Worm (Caenorhabditis elegans): ENCODE data around the gene pals-38.

pals-38 gene

DNA sequence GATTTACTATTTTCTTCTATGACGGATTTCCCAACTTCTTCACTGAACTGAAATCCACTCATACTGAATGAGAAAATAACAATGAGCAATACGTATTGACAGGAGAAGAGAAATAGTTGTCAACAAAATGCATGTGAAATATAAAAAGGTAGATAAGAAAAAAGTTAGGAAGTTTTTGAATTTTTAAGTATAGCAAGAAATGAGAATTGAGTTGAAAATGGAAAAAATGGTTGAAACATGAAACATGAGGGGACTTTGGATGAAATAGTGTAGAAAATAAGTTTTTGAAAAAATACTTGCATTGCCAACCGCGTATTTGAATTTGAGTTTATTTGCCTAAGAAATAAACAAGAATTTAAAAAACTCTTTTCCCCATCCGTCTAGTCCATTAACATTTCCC lies at the start of gene pals-38, which contains the start of gene C54D10.9:
TSS of gene pals-38 (minus strand) at position 101 of the 400 bp plus-strand sequence.
TSS of gene C54D10.9 (plus strand) at position 259 of the 400 bp plus-strand sequence.
- TF ChIP-seq ceh-8 (GFP tag; optimal IDR thresholded peaks at IDR 0.05) (no peak), ceh-90 (tag; optimal IDR thresholded peaks at IDR 0.05) (no peak), hpl-2 (GFP tag; optimal IDR thresholded peaks at IDR 0.05) (no peak), nhr-237 (tag; optimal IDR thresholded peaks at IDR 0.05) (no peak), efl-1 (optimal IDR thresholded peaks at IDR 0.05) (no peak), efl-1 (GFP tag; optimal IDR thresholded peaks at IDR 0.05 in 1 of 2) (peak in 1 of 2 experiments; percentile 79), tbx-2 (tag; optimal IDR thresholded peaks at IDR 0.05) (no peak)

DNA sequence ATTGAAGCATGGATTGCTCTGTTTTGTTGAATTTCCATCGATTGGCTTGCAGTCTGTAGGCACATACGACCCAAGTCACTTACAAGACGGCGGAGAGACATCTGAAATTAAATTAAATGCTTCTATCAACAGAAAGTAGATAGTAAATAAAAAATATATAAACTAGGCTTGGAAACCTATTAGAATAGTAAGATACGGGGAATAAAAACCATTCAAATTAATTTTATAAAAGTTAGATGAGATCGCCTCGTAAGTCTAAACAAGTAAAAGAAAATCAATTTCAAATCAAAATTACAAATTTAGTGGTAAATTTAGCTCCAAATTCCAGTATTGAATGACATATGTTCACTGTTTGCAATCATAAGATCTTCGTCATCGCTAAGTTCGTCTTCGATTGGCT lies 47.7 kb upstream of the pals-38 start, which contains the start of gene mrps-11:
TSS of gene mrps-11 (minus strand) at position 101 of the 400 bp plus-strand sequence.
- TF ChIP-seq lin-39 (tag; optimal IDR thresholded peaks at IDR 0.05) (no peak), nhr-237 (tag; optimal IDR thresholded peaks at IDR 0.05) (no peak)

DNA sequence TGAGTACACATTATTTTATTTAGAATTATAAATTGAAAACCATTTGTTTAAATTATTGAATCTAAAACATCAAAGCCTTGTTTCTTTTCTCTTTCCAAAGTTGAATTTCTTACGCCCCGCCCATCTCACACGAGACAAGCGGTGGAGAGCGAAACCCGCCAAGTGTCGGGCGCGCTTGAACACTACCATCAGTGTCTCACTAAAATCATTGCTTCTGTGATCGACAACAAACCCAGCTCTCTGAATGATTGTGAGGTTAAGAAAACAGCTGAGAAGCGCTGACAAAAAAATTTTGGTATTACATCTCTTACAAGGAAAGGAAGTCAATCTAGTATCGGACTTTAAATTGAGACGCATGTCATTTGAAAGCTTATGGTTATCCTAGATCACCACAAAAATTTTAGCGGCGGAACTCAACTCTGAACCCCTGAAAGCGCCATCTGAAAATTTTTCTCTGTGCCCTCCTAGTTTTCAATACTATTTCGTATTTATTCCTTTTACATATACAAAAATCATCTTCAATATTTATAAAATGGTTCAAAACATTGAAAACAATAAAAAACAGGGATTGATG lies 44.4 kb upstream of the pals-38 start:
- TF ChIP-seq dpl-1 (GFP tag; optimal IDR thresholded peaks at IDR 0.05) (peak in 2 of 3 experiments; percentile 41 to 59), egl-13 (tag; optimal IDR thresholded peaks at IDR 0.05) (peak; percentile 41), xbp-1 (tag; optimal IDR thresholded peaks at IDR 0.05) (peak; percentile 67), elt-2 (tag; optimal IDR thresholded peaks at IDR 0.05) (peak; percentile 76), unc-86 (tag; optimal IDR thresholded peaks at IDR 0.05) (peak; percentile 13), C04F5.9 (tag; optimal IDR thresholded peaks at IDR 0.05) (peak; percentile 18), irx-1 (tag; optimal IDR thresholded peaks at IDR 0.05) (peak; percentile 76), aly-2 (tag; optimal IDR thresholded peaks at IDR 0.05) (peak; percentile 16), isw-1 (GFP tag; IDR thresholded peaks at IDR 0.05) (no peak), lsy-2 (tag; optimal IDR thresholded peaks at IDR 0.05) (peak; percentile 6 to 67), mab-9 (GFP tag; IDR thresholded peaks at IDR 0.05) (peak; percentile 61), ets-5 (GFP tag; IDR thresholded peaks at IDR 0.05) (no peak), sox-4 (tag; optimal IDR thresholded peaks at IDR 0.05) (peak; percentile 42), unc-62 (GFP tag; optimal IDR thresholded peaks at IDR 0.05) (no peak), lin-15B (tag; optimal IDR thresholded peaks at IDR 0.05) (peak; percentile 9), ceh-90 (tag; optimal IDR thresholded peaks at IDR 0.05) (no peak), jun-1 (tag; optimal IDR thresholded peaks at IDR 0.05) (peak; percentile 21), lin-14 (GFP tag; optimal IDR thresholded peaks at IDR 0.05) (peak; percentile 82), tbx-2 (tag; optimal IDR thresholded peaks at IDR 0.05) (peak; percentile 71), nhr-76 (tag; optimal IDR thresholded peaks at IDR 0.05) (no peak), grh-1 (GFP tag; IDR thresholded peaks at IDR 0.05) (peak; percentile 82), vab-15 (tag; optimal IDR thresholded peaks at IDR 0.05) (no peak), snu-23 (GFP tag; optimal IDR thresholded peaks at IDR 0.05) (peak; percentile 84), lin-35 (GFP tag; optimal IDR thresholded peaks at IDR 0.05) (peak; percentile 6 to 62), nhr-20 (tag; optimal IDR thresholded peaks at IDR 0.05) (peak; percentile 89), egl-27 (tag; optimal IDR thresholded peaks at IDR 0.05) (no peak), fkh-10 (GFP tag; optimal IDR thresholded peaks at IDR 0.05) (no peak), swsn-7 (tag; optimal IDR thresholded peaks at IDR 0.05) (peak; percentile 87), ceh-8 (GFP tag; optimal IDR thresholded peaks at IDR 0.05) (peak; percentile 28), C16A3.4 (tag; optimal IDR thresholded peaks at IDR 0.05) (peak; percentile 36), ama-1 (optimal IDR thresholded peaks at IDR 0.05) (peak; percentile 80), ceh-82 (tag; optimal IDR thresholded peaks at IDR 0.05) (peak; percentile 41 to 83 (median 71)), unc-130 (tag; optimal IDR thresholded peaks at IDR 0.05) (no peak), nhr-77 (tag; optimal IDR thresholded peaks at IDR 0.05) (peak; percentile 55), fos-1 (tag; optimal IDR thresholded peaks at IDR 0.05) (peak; percentile 31), Y116A8C.19 (tag; optimal IDR thresholded peaks at IDR 0.05; ENCODE audit: borderline replicate concordance) (no peak), mep-1 (tag; optimal IDR thresholded peaks at IDR 0.05) (peak; percentile 61), ceh-63 (GFP tag; optimal IDR thresholded peaks at IDR 0.05) (no peak), nhr-85 (tag) (peak; percentile 94), fkh-4 (tag; optimal IDR thresholded peaks at IDR 0.05; ENCODE audit: borderline replicate concordance) (no peak), nhr-12 (tag; optimal IDR thresholded peaks at IDR 0.05) (no peak), rnt-1 (tag; optimal IDR thresholded peaks at IDR 0.05) (peak; percentile 94), nhr-28 (tag; optimal IDR thresholded peaks at IDR 0.05) (no peak), lin-39 (tag; optimal IDR thresholded peaks at IDR 0.05) (peak; percentile 87)
